Fruit fly (Drosophila melanogaster) whole organism, embryonic: ENCODE data around the gene Tace.

ENCODE experiments used
- ATbp ChIP-seq: fragments of 200-800 bp; sonication (Bioruptor generic); optimal IDR thresholded peaks from 2 replicates; lab custom pipeline; 2017; ENCODE audit warnings: missing biosample characterization, mild to moderate bottlenecking, missing genetic modification characterization, missing genetic modification reagents
- B-H1 ChIP-seq: fragments of 200-800 bp; sonication (Bioruptor generic); IDR thresholded peaks from 3 replicates; pipeline ENCODE4 v1.3.6; 2022; ENCODE audit warnings: missing biosample characterization, missing genetic modification characterization
- Bgb ChIP-seq: fragments of 200-800 bp; sonication (Bioruptor generic); IDR thresholded peaks from 2 replicates; pipeline ENCODE4 v1.3.6; 2022; ENCODE audit warnings: missing biosample characterization, missing genetic modification characterization; ENCODE audit not compliant: partially characterized antibody
- CG12391 ChIP-seq: fragments of 200-800 bp; sonication (Bioruptor generic); optimal IDR thresholded peaks from 3 replicates; lab custom pipeline; 2018; ENCODE audit warnings: missing biosample characterization, mild to moderate bottlenecking, missing genetic modification characterization, moderate library complexity
- CG14441 ChIP-seq: fragments of 200-800 bp; sonication (Bioruptor generic); IDR thresholded peaks from 2 replicates; pipeline ENCODE4 v1.3.6; 2022; ENCODE audit warnings: missing biosample characterization, missing genetic modification characterization
- CG14710 ChIP-seq: fragments of 200-800 bp; sonication (Bioruptor generic); optimal IDR thresholded peaks from 3 replicates; lab custom pipeline; 2019; ENCODE audit warnings: missing biosample characterization, mild to moderate bottlenecking, missing genetic modification characterization, moderate library complexity
- CG14860 ChIP-seq: fragments of 200-800 bp; sonication (Bioruptor generic); IDR thresholded peaks from 3 replicates; pipeline ENCODE4 v1.3.6; 2022; ENCODE audit warnings: missing biosample characterization, missing genetic modification characterization; ENCODE audit not compliant: partially characterized antibody
- CG15479 ChIP-seq: fragments of 200-800 bp; sonication (Bioruptor generic); optimal IDR thresholded peaks from 3 replicates; lab custom pipeline; 2019; ENCODE audit warnings: missing biosample characterization, mild to moderate bottlenecking, missing genetic modification characterization, moderate library complexity
- CG17361 ChIP-seq: fragments of 200-800 bp; sonication (Bioruptor generic); IDR thresholded peaks from 3 replicates; pipeline ENCODE4 v1.3.6; 2022; ENCODE audit warnings: missing biosample characterization, missing genetic modification characterization
- CG2199 ChIP-seq: fragments of 200-800 bp; sonication (Bioruptor generic); IDR thresholded peaks from 3 replicates; pipeline ENCODE4 v1.3.6; 2022; ENCODE audit warnings: missing biosample characterization, missing genetic modification characterization
- CG31224 ChIP-seq: fragments of 200-800 bp; sonication (Bioruptor generic); IDR thresholded peaks from 2 replicates; pipeline ENCODE4 v1.3.6; 2022; ENCODE audit warnings: missing biosample characterization, missing genetic modification characterization
- CG31365 ChIP-seq: fragments of 200-800 bp; sonication (Bioruptor generic); optimal IDR thresholded peaks from 2 replicates; lab custom pipeline; 2018; ENCODE audit warnings: missing biosample characterization, mild to moderate bottlenecking, missing genetic modification characterization
- CG3281 ChIP-seq: fragments of 200-800 bp; sonication (Bioruptor generic); optimal IDR thresholded peaks from 3 replicates; lab custom pipeline; 2017; ENCODE audit warnings: missing biosample characterization, mild to moderate bottlenecking, missing genetic modification characterization
- CG33557 ChIP-seq: fragments of 200-800 bp; sonication (Bioruptor generic); optimal IDR thresholded peaks from 2 replicates; lab custom pipeline; 2019; ENCODE audit warnings: missing biosample characterization, mild to moderate bottlenecking, missing genetic modification characterization, moderate library complexity
- CG7963 ChIP-seq: fragments of 200-800 bp; sonication (Bioruptor generic); IDR thresholded peaks from 3 replicates; pipeline ENCODE4 v1.3.6; 2022; ENCODE audit warnings: missing biosample characterization, missing genetic modification characterization; ENCODE audit not compliant: partially characterized antibody
- CG8924 ChIP-seq: fragments of 200-800 bp; optimal IDR thresholded peaks from 3 replicates; lab custom pipeline; 2019; ENCODE audit warnings: missing biosample characterization, mild to moderate bottlenecking, missing genetic modification characterization, moderate library complexity
- CG8944 ChIP-seq: fragments of 200-800 bp; sonication (Bioruptor generic); optimal IDR thresholded peaks from 3 replicates; lab custom pipeline; 2016; ENCODE audit warnings: missing biosample characterization, missing genetic modification characterization
- CG9876 ChIP-seq: fragments of 200-800 bp; sonication (Bioruptor generic); optimal IDR thresholded peaks from 2 replicates; lab custom pipeline; 2016; ENCODE audit warnings: missing biosample characterization, missing genetic modification characterization
- Hey ChIP-seq: fragments of 200-800 bp; sonication (Bioruptor generic); optimal IDR thresholded peaks from 3 replicates; lab custom pipeline; 2018; ENCODE audit warnings: missing biosample characterization, mild to moderate bottlenecking, missing genetic modification characterization
- Hr39 ChIP-seq: fragments of >200 bp; optimal IDR thresholded peaks from 2 replicates; lab custom pipeline; 2017
- Hr51 ChIP-seq, 2 experiments: fragments of 200-800 bp; sonication (Bioruptor generic); optimal IDR thresholded peaks; 2 replicates in 1 of 2; 3 replicates in 1 of 2; lab custom pipeline; 2016 to 2018; ENCODE audit warnings: missing biosample characterization in 2 of 2, missing genetic modification characterization in 2 of 2, mild to moderate bottlenecking in 1 of 2, moderate library complexity in 1 of 2
- MBD-R2 ChIP-seq: fragments of 200-800 bp; sonication (Bioruptor generic); IDR thresholded peaks from 2 replicates; pipeline ENCODE4 v1.3.6; 2022; ENCODE audit warnings: missing biosample characterization, missing genetic modification characterization
- MESR4 ChIP-seq: fragments of 200-800 bp; sonication (Bioruptor generic); optimal IDR thresholded peaks from 2 replicates; lab custom pipeline; 2018; ENCODE audit warnings: missing biosample characterization, mild to moderate bottlenecking, missing genetic modification characterization, moderate library complexity
- Oaz ChIP-seq: fragments of 200-800 bp; sonication (Bioruptor generic); IDR thresholded peaks from 2 replicates; pipeline ENCODE4 v1.3.6; 2022; ENCODE audit warnings: missing biosample characterization, missing genetic modification characterization
- Xrp1 ChIP-seq: fragments of 200-800 bp; sonication (Bioruptor generic); IDR thresholded peaks from 2 replicates; pipeline ENCODE4 v1.3.6; 2022; ENCODE audit warnings: missing biosample characterization, missing genetic modification characterization
- ac ChIP-seq: fragments of 200-800 bp; sonication (Bioruptor generic); optimal IDR thresholded peaks from 3 replicates; lab custom pipeline; 2017; ENCODE audit warnings: missing biosample characterization, mild to moderate bottlenecking, missing genetic modification characterization
- ase ChIP-seq: fragments of 200-800 bp; sonication (Bioruptor generic); IDR thresholded peaks from 3 replicates; pipeline ENCODE4 v1.3.6; 2022; ENCODE audit warnings: missing biosample characterization, missing genetic modification characterization
- az2 ChIP-seq: fragments of 200-800 bp; sonication (Bioruptor generic); optimal IDR thresholded peaks from 3 replicates; lab custom pipeline; 2016; ENCODE audit warnings: missing biosample characterization, missing genetic modification characterization
- bbx ChIP-seq: fragments of 200-800 bp; sonication (Bioruptor generic); IDR thresholded peaks from 2 replicates; pipeline ENCODE4 v1.3.6; 2022; ENCODE audit warnings: missing biosample characterization, missing genetic modification characterization; ENCODE audit not compliant: partially characterized antibody
- cg ChIP-seq: fragments of 200-800 bp; sonication (Bioruptor generic); optimal IDR thresholded peaks from 3 replicates; lab custom pipeline; 2019; ENCODE audit warnings: missing biosample characterization, mild to moderate bottlenecking, missing genetic modification characterization, moderate library complexity
- chif ChIP-seq, 2 experiments: fragments of 200-800 bp; sonication (Bioruptor generic); optimal IDR thresholded peaks; 3 replicates each; lab custom pipeline; 2016; ENCODE audit warnings: missing biosample characterization in 2 of 2, missing genetic modification characterization in 2 of 2
- eve ChIP-seq, 2 experiments: fragments of >200 bp; optimal IDR thresholded peaks; 2 replicates each; lab custom pipeline; 2017; ENCODE audit warnings: missing biosample characterization in 2 of 2, missing genetic modification characterization in 2 of 2
- fd96Cb ChIP-seq: fragments of 200-800 bp; sonication (Bioruptor generic); optimal IDR thresholded peaks from 2 replicates; lab custom pipeline; 2018; ENCODE audit warnings: missing biosample characterization, mild to moderate bottlenecking, missing genetic modification characterization, moderate library complexity
- insv ChIP-seq, 2 experiments: fragments of 200-800 bp; sonication (Bioruptor generic); optimal IDR thresholded peaks; 3 replicates each; lab custom pipeline; 2016 to 2018; ENCODE audit warnings: missing biosample characterization in 2 of 2, missing genetic modification characterization in 2 of 2
- lilli ChIP-seq: fragments of 200-800 bp; sonication (Bioruptor generic); optimal IDR thresholded peaks from 3 replicates; lab custom pipeline; 2016; ENCODE audit warnings: missing biosample characterization, missing genetic modification characterization
- mam ChIP-seq: fragments of 200-800 bp; sonication (Bioruptor generic); optimal IDR thresholded peaks from 3 replicates; lab custom pipeline; 2016; ENCODE audit warnings: missing biosample characterization, missing genetic modification characterization
- mld ChIP-seq: fragments of 200-800 bp; sonication (Bioruptor generic); IDR thresholded peaks from 3 replicates; pipeline ENCODE4 v1.3.6; 2022; ENCODE audit warnings: missing biosample characterization, missing genetic modification characterization; ENCODE audit not compliant: partially characterized antibody
- nau ChIP-seq: fragments of 200-800 bp; sonication (Bioruptor generic); optimal IDR thresholded peaks from 3 replicates; lab custom pipeline; 2017; ENCODE audit warnings: missing biosample characterization, mild to moderate bottlenecking, missing genetic modification characterization, missing genetic modification reagents
- pnt ChIP-seq: fragments of 200-800 bp; sonication (Bioruptor generic); optimal IDR thresholded peaks from 3 replicates; lab custom pipeline; 2016; ENCODE audit warnings: missing biosample characterization, missing genetic modification characterization
- ranshi ChIP-seq: fragments of 200-800 bp; sonication (Bioruptor generic); IDR thresholded peaks from 2 replicates; pipeline ENCODE4 v1.3.6; 2022; ENCODE audit warnings: missing biosample characterization, missing genetic modification characterization
- schlank ChIP-seq: fragments of 200-800 bp; sonication (Bioruptor generic); optimal IDR thresholded peaks from 2 replicates; lab custom pipeline; 2018; ENCODE audit warnings: missing biosample characterization, mild to moderate bottlenecking, missing genetic modification characterization
- sisA ChIP-seq: fragments of 200-800 bp; sonication (Bioruptor generic); IDR thresholded peaks from 2 replicates; pipeline ENCODE4 v1.3.6; 2022; ENCODE audit warnings: missing biosample characterization, missing genetic modification characterization
- slp2 ChIP-seq: fragments of 200-800 bp; sonication (Bioruptor generic); optimal IDR thresholded peaks from 2 replicates; lab custom pipeline; 2016; ENCODE audit warnings: missing biosample characterization, missing genetic modification characterization
- sr ChIP-seq: fragments of 200-800 bp; sonication (Bioruptor generic); IDR thresholded peaks from 3 replicates; pipeline ENCODE4 v1.3.6; 2022; ENCODE audit warnings: missing biosample characterization, missing genetic modification characterization
- tap ChIP-seq: fragments of 200-800 bp; optimal IDR thresholded peaks from 3 replicates; lab custom pipeline; 2019; ENCODE audit warnings: missing biosample characterization, mild to moderate bottlenecking, missing genetic modification characterization, moderate library complexity
- tna ChIP-seq: fragments of 200-800 bp; sonication (Bioruptor generic); IDR thresholded peaks from 2 replicates; pipeline ENCODE4 v1.3.6; 2022; ENCODE audit warnings: missing biosample characterization, missing genetic modification characterization; ENCODE audit not compliant: partially characterized antibody
- ttk ChIP-seq: fragments of 200-800 bp; sonication (Bioruptor generic); IDR thresholded peaks from 2 replicates; pipeline ENCODE4 v2.1.2; 2022; ENCODE audit warnings: missing biosample characterization, missing genetic modification characterization
- tx ChIP-seq: fragments of 200-800 bp; sonication (Bioruptor generic); optimal IDR thresholded peaks from 2 replicates; lab custom pipeline; 2016; ENCODE audit warnings: missing biosample characterization, missing genetic modification characterization
- vnd ChIP-seq: fragments of 200-800 bp; sonication (Bioruptor generic); IDR thresholded peaks from 3 replicates; pipeline ENCODE4 v1.3.6; 2022; ENCODE audit warnings: missing biosample characterization, missing genetic modification characterization; ENCODE audit not compliant: partially characterized antibody
- yki ChIP-seq: fragments of >200 bp; optimal IDR thresholded peaks from 3 replicates; lab custom pipeline; 2018
- z ChIP-seq: fragments of 200-800 bp; sonication (Bioruptor generic); IDR thresholded peaks from 3 replicates; pipeline ENCODE4 v1.3.6; 2022; ENCODE audit warnings: missing biosample characterization, missing genetic modification characterization

The Tace gene

DNA sequence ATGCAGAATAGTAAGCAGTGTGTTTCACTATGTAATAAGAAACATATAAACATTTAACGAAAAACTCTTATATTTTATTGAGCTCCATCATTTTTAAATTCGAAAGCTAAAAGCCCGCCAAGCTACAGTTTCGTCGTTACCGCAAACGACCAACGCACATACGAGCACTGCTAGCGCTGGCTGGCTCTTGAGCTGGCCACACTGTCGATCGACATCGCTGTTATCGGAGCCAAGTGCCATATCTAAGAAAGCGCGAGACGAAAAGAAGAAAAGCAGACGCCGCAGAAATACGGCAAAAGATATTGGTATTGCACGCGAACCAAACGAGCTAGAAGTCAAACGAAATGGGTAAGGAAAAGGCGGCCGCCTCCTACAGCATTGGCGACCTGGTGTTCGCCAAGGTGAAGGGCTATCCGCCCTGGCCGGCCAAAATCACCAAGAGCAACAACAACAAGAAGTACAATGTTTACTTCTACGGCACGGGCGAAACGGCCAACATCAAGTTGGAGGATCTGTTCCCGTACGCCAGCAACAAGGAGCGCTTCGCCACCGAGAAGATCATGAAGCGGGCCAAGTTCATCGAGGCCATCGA, 52.2 kb downstream of the Tace start, which contains the start of gene Jasper (continued):
- TF ChIP-seq Bgb (GFP tag; lab: Robert Waterston, UW) (peak; percentile 68), schlank (tag; lab: Kevin White, UChicago) (no peak), bbx (GFP tag; lab: Robert Waterston, UW) (peak; percentile 52; the same call in 1 of the 2 replicates), CG8924 (no peak), eve (GFP tag; optimal IDR thresholded peaks at IDR 0.05; lab: Kevin White, UChicago) (no peak), az2 (GFP tag; lab: Kevin White, UChicago) (no peak), CG15479 (GFP tag; lab: Kevin White, UChicago) (no peak), nau (GFP tag; lab: Kevin White, UChicago) (no peak), CG7963 (no peak), CG14860 (GFP tag; lab: Robert Waterston, UW) (no peak), ttk (GFP tag; lab: Robert Waterston, UW) (no peak), CG31365 (tag; lab: Kevin White, UChicago) (no peak), yki (lab: Kevin White, UChicago) (no peak), Hey (tag; lab: Kevin White, UChicago) (no peak), fd96Cb (tag; lab: Kevin White, UChicago) (no peak), z (GFP tag; lab: Robert Waterston, UW) (no peak), CG12391 (tag; lab: Kevin White, UChicago) (peak; percentile 7), vnd (GFP tag; lab: Robert Waterston, UW) (no peak), tap (tag; lab: Kevin White, UChicago) (no peak), insv (GFP tag; optimal IDR thresholded peaks at IDR 0.05; lab: Kevin White, UChicago) (no peak), mam (GFP tag; lab: Kevin White, UChicago) (no peak), MESR4 (GFP tag; lab: Kevin White, UChicago) (peak; percentile 83), lilli (peak; percentile 53), CG33557 (GFP tag; lab: Kevin White, UChicago) (no peak), ATbp (no peak), Hr39 (no peak), CG3281 (GFP tag; lab: Kevin White, UChicago) (no peak), CG9876 (GFP tag; lab: Kevin White, UChicago) (no peak), CG17361 (GFP tag; lab: Robert Waterston, UW) (0 out of 3 replicates have a peak, but pooled peaks have one; percentile 12), Hr51 (GFP tag; optimal IDR thresholded peaks at IDR 0.05; lab: Kevin White, UChicago) (peak in 1 of 2 experiments; percentile 23), slp2 (GFP tag; lab: Kevin White, UChicago) (no peak), tna (GFP tag; lab: Robert Waterston, UW) (no peak), ac (GFP tag; lab: Kevin White, UChicago) (no peak), CG14710 (tag; lab: Kevin White, UChicago) (peak; percentile 68), ranshi (no peak), pnt (GFP tag; lab: Kevin White, UChicago) (no peak), CG8944 (GFP tag; lab: Kevin White, UChicago) (no peak), chif (GFP tag; optimal IDR thresholded peaks at IDR 0.05; lab: Kevin White, UChicago) (peak in 1 of 2 experiments; percentile 24), tx (GFP tag; lab: Kevin White, UChicago) (no peak), cg (GFP tag; lab: Kevin White, UChicago) (no peak), MBD-R2 (GFP tag; lab: Robert Waterston, UW) (peak; percentile 90), ase (GFP tag; lab: Robert Waterston, UW) (no peak), Oaz (no peak), mld (GFP tag; lab: Robert Waterston, UW) (no peak), Xrp1 (GFP tag; lab: Robert Waterston, UW) (no peak), CG2199 (GFP tag; lab: Robert Waterston, UW) (no peak), CG14441 (GFP tag; lab: Robert Waterston, UW) (no peak), B-H1 (no peak), sisA (GFP tag; lab: Robert Waterston, UW) (no peak), CG31224 (GFP tag; lab: Robert Waterston, UW) (no peak), sr (GFP tag; lab: Robert Waterston, UW) (no peak)
